Fruit fly (Drosophila melanogaster) whole organism, embryonic: Measurements from ENCODE around the gene CG5850.

Experiments used
- Aef1 ChIP-seq: fragments of 200-800 bp; sonication (Bioruptor generic); IDR thresholded peaks from 3 replicates; pipeline ENCODE4 v1.3.6; 2022; ENCODE audit warnings: missing biosample characterization, missing genetic modification characterization
- Antp ChIP-seq: fragments of 200-800 bp; sonication (Bioruptor generic); optimal IDR thresholded peaks from 3 replicates; lab custom pipeline; 2016; ENCODE audit warnings: missing biosample characterization, missing genetic modification characterization
- B-H1 ChIP-seq: fragments of 200-800 bp; sonication (Bioruptor generic); IDR thresholded peaks from 3 replicates; pipeline ENCODE4 v1.3.6; 2022; ENCODE audit warnings: missing biosample characterization, missing genetic modification characterization
- BEAF-32 ChIP-seq: fragments of 200-800 bp; sonication (Bioruptor generic); optimal IDR thresholded peaks from 3 replicates; lab custom pipeline; 2017; ENCODE audit warnings: missing biosample characterization, missing genetic modification characterization, mild to moderate bottlenecking, moderate library complexity, missing genetic modification reagents
- C15 ChIP-seq: fragments of 200-800 bp; sonication (Bioruptor generic); IDR thresholded peaks from 3 replicates; pipeline ENCODE4 v1.3.6; 2022; ENCODE audit warnings: missing biosample characterization, missing genetic modification characterization
- CG11085 ChIP-seq: fragments of 200-800 bp; sonication (Bioruptor generic); IDR thresholded peaks from 2 replicates; pipeline ENCODE4 v1.3.6; 2022; ENCODE audit warnings: missing biosample characterization, missing genetic modification characterization
- CG11093 ChIP-seq: fragments of 200-800 bp; sonication (Bioruptor generic); IDR thresholded peaks from 3 replicates; pipeline ENCODE4 v1.3.6; 2022; ENCODE audit warnings: missing biosample characterization, missing genetic modification characterization
- CG12071 ChIP-seq: fragments of 200-800 bp; sonication (Bioruptor generic); optimal IDR thresholded peaks from 3 replicates; lab custom pipeline; 2018; ENCODE audit warnings: missing biosample characterization, mild to moderate bottlenecking, missing genetic modification characterization
- CG13624 ChIP-seq: fragments of 200-800 bp; sonication (Bioruptor generic); optimal IDR thresholded peaks from 2 replicates; lab custom pipeline; 2016; ENCODE audit warnings: missing biosample characterization, missing genetic modification characterization
- CG14965 ChIP-seq: fragments of 200-800 bp; sonication (Bioruptor generic); optimal IDR thresholded peaks from 2 replicates; lab custom pipeline; 2016; ENCODE audit warnings: missing biosample characterization, missing genetic modification characterization, borderline replicate concordance
- CG17361 ChIP-seq: fragments of 200-800 bp; sonication (Bioruptor generic); IDR thresholded peaks from 3 replicates; pipeline ENCODE4 v1.3.6; 2022; ENCODE audit warnings: missing biosample characterization, missing genetic modification characterization
- CG17612 ChIP-seq: fragments of 200-800 bp; sonication (Bioruptor generic); IDR thresholded peaks from 2 replicates; pipeline ENCODE4 v1.3.6; 2022; ENCODE audit warnings: missing biosample characterization, missing genetic modification characterization
- CG1832 ChIP-seq: fragments of 200-800 bp; sonication (Bioruptor generic); optimal IDR thresholded peaks from 2 replicates; lab custom pipeline; 2017; ENCODE audit warnings: missing biosample characterization, mild to moderate bottlenecking, missing genetic modification characterization, inconsistent platforms
- CG2129 ChIP-seq: fragments of 200-800 bp; sonication (Bioruptor generic); IDR thresholded peaks from 2 replicates; pipeline ENCODE4 v1.3.6; 2022; ENCODE audit warnings: missing biosample characterization, missing genetic modification characterization; ENCODE audit not compliant: partially characterized antibody
- CG2712 ChIP-seq: fragments of 200-800 bp; optimal IDR thresholded peaks from 3 replicates; lab custom pipeline; 2019; ENCODE audit warnings: missing biosample characterization, mild to moderate bottlenecking, missing genetic modification characterization, moderate library complexity
- CG2875 ChIP-seq: fragments of 200-800 bp; sonication (Bioruptor generic); optimal IDR thresholded peaks from 2 replicates; lab custom pipeline; 2017; ENCODE audit warnings: missing biosample characterization, mild to moderate bottlenecking, missing genetic modification characterization, missing genetic modification reagents
- CG32767 ChIP-seq: fragments of 200-800 bp; sonication (Bioruptor generic); IDR thresholded peaks from 2 replicates; pipeline ENCODE4 v1.3.6; 2022; ENCODE audit warnings: missing biosample characterization, missing genetic modification characterization
- CG3847 ChIP-seq: fragments of 200-800 bp; sonication (Bioruptor generic); IDR thresholded peaks from 2 replicates; pipeline ENCODE4 v1.3.6; 2022; ENCODE audit warnings: missing biosample characterization, missing genetic modification characterization
- CG4282 ChIP-seq: fragments of 200-800 bp; sonication (Bioruptor generic); optimal IDR thresholded peaks from 2 replicates; lab custom pipeline; 2016; ENCODE audit warnings: missing biosample characterization, missing genetic modification characterization
- CG6272 ChIP-seq: fragments of 200-800 bp; sonication (Bioruptor generic); IDR thresholded peaks from 2 replicates; pipeline ENCODE4 v1.3.6; 2022; ENCODE audit warnings: missing biosample characterization, missing genetic modification characterization
- CG6654 ChIP-seq: fragments of 200-800 bp; sonication (Bioruptor generic); optimal IDR thresholded peaks from 2 replicates; lab custom pipeline; 2017; ENCODE audit warnings: missing biosample characterization, mild to moderate bottlenecking, missing genetic modification characterization
- CG6683 ChIP-seq: fragments of 200-800 bp; sonication (Bioruptor generic); optimal IDR thresholded peaks from 2 replicates; lab custom pipeline; 2017; ENCODE audit warnings: missing biosample characterization, mild to moderate bottlenecking, missing genetic modification characterization, missing genetic modification reagents
- CG8359 ChIP-seq: fragments of 200-800 bp; sonication (Bioruptor generic); optimal IDR thresholded peaks from 2 replicates; lab custom pipeline; 2017; ENCODE audit warnings: missing biosample characterization, mild to moderate bottlenecking, missing genetic modification characterization, borderline replicate concordance
- CG9437 ChIP-seq: fragments of 200-800 bp; sonication (Bioruptor generic); optimal IDR thresholded peaks from 2 replicates; lab custom pipeline; 2018; ENCODE audit warnings: missing biosample characterization, mild to moderate bottlenecking, missing genetic modification characterization
- Dad ChIP-seq: fragments of 200-800 bp; sonication (Bioruptor generic); optimal IDR thresholded peaks from 3 replicates; lab custom pipeline; 2016; ENCODE audit warnings: missing biosample characterization, missing genetic modification characterization
- Dek ChIP-seq: fragments of 200-800 bp; sonication (Bioruptor generic); optimal IDR thresholded peaks from 3 replicates; lab custom pipeline; 2019; ENCODE audit warnings: missing biosample characterization, mild to moderate bottlenecking, missing genetic modification characterization, moderate library complexity
- E2f1 ChIP-seq: fragments of 200-800 bp; sonication (Bioruptor generic); IDR thresholded peaks from 2 replicates; pipeline ENCODE4 v1.3.6; 2022; ENCODE audit warnings: missing biosample characterization, missing genetic modification characterization
- GATAe ChIP-seq: fragments of 200-800 bp; sonication (Bioruptor generic); conservative IDR thresholded peaks from 2 replicates; pipeline ENCODE4 v1.3.6; 2022; ENCODE audit warnings: missing biosample characterization, missing genetic modification characterization
- Hmr ChIP-seq: fragments of 200-800 bp; sonication (Bioruptor generic); optimal IDR thresholded peaks from 3 replicates; lab custom pipeline; 2017; ENCODE audit warnings: mild to moderate bottlenecking, missing biosample characterization, missing genetic modification reagents, missing genetic modification characterization
- Hr39 ChIP-seq: fragments of >200 bp; optimal IDR thresholded peaks from 2 replicates; lab custom pipeline; 2017
- NfI ChIP-seq: fragments of 200-800 bp; sonication (Bioruptor generic); optimal IDR thresholded peaks from 3 replicates; lab custom pipeline; 2018; ENCODE audit warnings: missing biosample characterization, mild to moderate bottlenecking, missing genetic modification characterization, moderate library complexity
- Ravus ChIP-seq: fragments of 200-800 bp; sonication (Bioruptor generic); IDR thresholded peaks from 2 replicates; pipeline ENCODE4 v1.3.6; 2022; ENCODE audit warnings: missing biosample characterization, missing genetic modification characterization
- Side ChIP-seq: fragments of 200-800 bp; sonication (Bioruptor generic); optimal IDR thresholded peaks from 2 replicates; lab custom pipeline; 2016; ENCODE audit warnings: missing biosample characterization, missing genetic modification characterization
- Spps ChIP-seq: fragments of 200-800 bp; sonication (Bioruptor generic); optimal IDR thresholded peaks from 2 replicates; lab custom pipeline; 2018; ENCODE audit warnings: missing biosample characterization, mild to moderate bottlenecking, missing genetic modification characterization
- chn ChIP-seq: fragments of 200-800 bp; sonication (Bioruptor generic); optimal IDR thresholded peaks from 2 replicates; lab custom pipeline; 2016; ENCODE audit warnings: missing biosample characterization, missing genetic modification characterization
- dimm ChIP-seq: fragments of 200-800 bp; sonication (Bioruptor generic); IDR thresholded peaks from 2 replicates; pipeline ENCODE4 v1.3.6; 2022; ENCODE audit warnings: missing biosample characterization, missing genetic modification characterization
- dpn ChIP-seq, 2 experiments: fragments of 200-800 bp; sonication (Bioruptor generic); optimal IDR thresholded peaks; 3 replicates each; lab custom pipeline; 2016; ENCODE audit warnings: missing biosample characterization in 2 of 2, missing genetic modification characterization in 2 of 2
- eyg ChIP-seq: fragments of 200-800 bp; sonication (Bioruptor generic); optimal IDR thresholded peaks from 3 replicates; lab custom pipeline; 2016; ENCODE audit warnings: missing biosample characterization, missing genetic modification characterization
- gro ChIP-seq: fragments of 200-800 bp; sonication (Bioruptor generic); optimal IDR thresholded peaks from 2 replicates; lab custom pipeline; 2016; ENCODE audit warnings: missing biosample characterization, missing genetic modification characterization
- ind ChIP-seq: fragments of 200-800 bp; sonication (Bioruptor generic); optimal IDR thresholded peaks from 3 replicates; lab custom pipeline; 2016; ENCODE audit warnings: missing biosample characterization, missing genetic modification characterization
- jigr1 ChIP-seq: fragments of 200-800 bp; sonication (Bioruptor generic); IDR thresholded peaks from 3 replicates; pipeline ENCODE4 v1.3.6; 2022; ENCODE audit warnings: missing biosample characterization, missing genetic modification characterization
- ken ChIP-seq: fragments of 200-800 bp; sonication (Bioruptor generic); IDR thresholded peaks from 3 replicates; pipeline ENCODE4 v1.3.6; 2022; ENCODE audit warnings: missing biosample characterization, missing genetic modification characterization
- mld ChIP-seq: fragments of 200-800 bp; sonication (Bioruptor generic); IDR thresholded peaks from 3 replicates; pipeline ENCODE4 v1.3.6; 2022; ENCODE audit warnings: missing biosample characterization, missing genetic modification characterization; ENCODE audit not compliant: partially characterized antibody
- onecut ChIP-seq: fragments of 200-800 bp; sonication (Bioruptor generic); IDR thresholded peaks from 2 replicates; pipeline ENCODE4 v1.3.6; 2022; ENCODE audit warnings: missing biosample characterization, missing genetic modification characterization
- org-1 ChIP-seq: fragments of 200-800 bp; sonication (Bioruptor generic); optimal IDR thresholded peaks from 2 replicates; lab custom pipeline; 2017; ENCODE audit warnings: missing biosample characterization, missing genetic modification characterization
- psq ChIP-seq: fragments of 200-800 bp; sonication (Bioruptor generic); optimal IDR thresholded peaks from 2 replicates; lab custom pipeline; 2017; ENCODE audit warnings: missing biosample characterization, missing genetic modification characterization
- sens-2 ChIP-seq: fragments of 200-800 bp; sonication (Bioruptor generic); IDR thresholded peaks from 2 replicates; pipeline ENCODE4 v1.3.6; 2022; ENCODE audit warnings: missing biosample characterization, missing genetic modification characterization
- tio ChIP-seq: fragments of 200-800 bp; sonication (Bioruptor generic); optimal IDR thresholded peaks from 2 replicates; lab custom pipeline; 2017; ENCODE audit warnings: missing biosample characterization, missing genetic modification characterization, inconsistent platforms
- ttk ChIP-seq: fragments of 200-800 bp; sonication (Bioruptor generic); IDR thresholded peaks from 2 replicates; pipeline ENCODE4 v2.1.2; 2022; ENCODE audit warnings: missing biosample characterization, missing genetic modification characterization
- twi ChIP-seq: fragments of 200-800 bp; optimal IDR thresholded peaks from 2 replicates; lab custom pipeline; 2019; ENCODE audit warnings: missing biosample characterization, mild to moderate bottlenecking, missing genetic modification characterization, moderate library complexity
- zfh1 ChIP-seq: fragments of 200-800 bp; sonication (Bioruptor generic); IDR thresholded peaks from 3 replicates; pipeline ENCODE4 v1.3.6; 2022; ENCODE audit warnings: missing biosample characterization, missing genetic modification characterization

CG5850 gene

dm6 chr2L:9956993-9957652 is 6.6 kb downstream of the CG5850 start, which contains the start of the genes CG4658 and CG5846 (continued):
- TF ChIP-seq onecut (GFP tag; lab: Robert Waterston, UW): peak; percentile 66
- peak; percentile 82 for TF ChIP-seq twi (tag; lab: Kevin White, UChicago)
- TF ChIP-seq CG6654 (GFP tag; lab: Kevin White, UChicago): peak; percentile 45
- no peak for TF ChIP-seq mld (GFP tag; lab: Robert Waterston, UW)
- TF ChIP-seq CG12071 (GFP tag; lab: Kevin White, UChicago): peak; percentile 66
- peak; percentile 81 to 95 for TF ChIP-seq dpn (GFP tag; optimal IDR thresholded peaks at IDR 0.05; lab: Kevin White, UChicago)
- TF ChIP-seq Hr39 (lab: Kevin White, UChicago): no peak
- TF ChIP-seq CG2712 (tag; lab: Kevin White, UChicago): peak; percentile 98
- peak; percentile 83 for TF ChIP-seq ken (GFP tag; lab: Robert Waterston, UW)
- TF ChIP-seq jigr1: peak; percentile 87
- no peak for TF ChIP-seq CG1832
- TF ChIP-seq NfI (GFP tag; lab: Kevin White, UChicago): peak; percentile 87
- TF ChIP-seq tio (GFP tag; lab: Kevin White, UChicago): peak; percentile 93
- peak; percentile 93 for TF ChIP-seq CG6272 (GFP tag; lab: Robert Waterston, UW)
- TF ChIP-seq zfh1 (GFP tag; lab: Robert Waterston, UW): peak; percentile 96
- TF ChIP-seq Ravus (GFP tag; lab: Robert Waterston, UW): peak; percentile 85
- TF ChIP-seq CG3847 (GFP tag; lab: Robert Waterston, UW): peak; percentile 85
- TF ChIP-seq Dek (tag; lab: Kevin White, UChicago): peak; percentile 93
- peak; percentile 91 for TF ChIP-seq CG11093 (GFP tag; lab: Robert Waterston, UW)
- no peak for TF ChIP-seq eyg (GFP tag; lab: Kevin White, UChicago)
- TF ChIP-seq CG2129 (GFP tag; lab: Robert Waterston, UW): no peak
- peak; percentile 75 for TF ChIP-seq CG6683
- peak; percentile 84 for TF ChIP-seq CG2875 (GFP tag; lab: Kevin White, UChicago)
- peak; percentile 17 for TF ChIP-seq Dad (GFP tag; lab: Kevin White, UChicago)
- peak; percentile 96 for TF ChIP-seq ttk (GFP tag; lab: Robert Waterston, UW)
- TF ChIP-seq CG13624: peak; percentile 81
- TF ChIP-seq gro (GFP tag; lab: Kevin White, UChicago): peak; percentile 52
- TF ChIP-seq Side: peak; percentile 54
- TF ChIP-seq org-1: peak; percentile 85
- TF ChIP-seq Aef1 (GFP tag; lab: Robert Waterston, UW): peak; percentile 93
- peak; percentile 79 for TF ChIP-seq chn (GFP tag; lab: Kevin White, UChicago)
- TF ChIP-seq dimm (GFP tag; lab: Robert Waterston, UW): peak; percentile 76
- TF ChIP-seq C15: peak; percentile 78; the same call in 2 of the 3 replicates
- peak; percentile 83 for TF ChIP-seq CG9437 (GFP tag; lab: Kevin White, UChicago)
- peak; percentile 81 for TF ChIP-seq psq (GFP tag; lab: Kevin White, UChicago)
- TF ChIP-seq CG8359 (GFP tag; lab: Kevin White, UChicago): peak; percentile 67
- TF ChIP-seq BEAF-32 (GFP tag; lab: Kevin White, UChicago): peak; percentile 19
- TF ChIP-seq sens-2: peak; percentile 75
- TF ChIP-seq CG11085 (GFP tag; lab: Robert Waterston, UW): peak; percentile 92
- TF ChIP-seq CG17361 (GFP tag; lab: Robert Waterston, UW): peak; percentile 96
- peak; percentile 41 for TF ChIP-seq CG4282 (GFP tag; lab: Kevin White, UChicago)
- peak; percentile 81 for TF ChIP-seq GATAe
- peak; percentile 94 for TF ChIP-seq Spps (tag; lab: Kevin White, UChicago)
- peak; percentile 96 for TF ChIP-seq CG32767 (GFP tag; lab: Robert Waterston, UW)
- TF ChIP-seq B-H1: peak; percentile 93
- peak; percentile 33 for TF ChIP-seq Antp (GFP tag; lab: Kevin White, UChicago)
- TF ChIP-seq ind (GFP tag; lab: Kevin White, UChicago): peak; percentile 95
- TF ChIP-seq CG14965 (GFP tag; lab: Kevin White, UChicago): no peak
- TF ChIP-seq E2f1: peak; percentile 96
- TF ChIP-seq Hmr (GFP tag; lab: Kevin White, UChicago): peak; percentile 93
- peak; percentile 78 for TF ChIP-seq CG17612 (GFP tag; lab: Robert Waterston, UW)
